Worm (Caenorhabditis elegans) whole organism, L3 larva: ENCODE data around the gene D1005.5.

ENCODE experiments used
- R02D3.7 ChIP-seq: fragments of 150-350 bp; optimal IDR thresholded peaks from 2 replicates; lab custom pipeline; 2014; ENCODE audit warnings: missing biosample characterization, missing genetic modification characterization
- ZK546.5 ChIP-seq: sonication (generic microtip); optimal IDR thresholded peaks from 2 replicates; lab custom pipeline; 2017; ENCODE audit warnings: missing biosample characterization, missing genetic modification characterization
- aly-2 ChIP-seq: fragments of 150-350 bp; optimal IDR thresholded peaks from 2 replicates; lab custom pipeline; 2014; ENCODE audit warnings: missing biosample characterization, missing genetic modification characterization
- ama-1 ChIP-seq: fragments of 150-350 bp; optimal IDR thresholded peaks from 2 replicates; lab custom pipeline; 2018
- ceh-16 ChIP-seq: sonication (generic microtip); optimal IDR thresholded peaks from 2 replicates; lab custom pipeline; 2017; ENCODE audit warnings: missing biosample characterization, missing genetic modification characterization
- ceh-28 ChIP-seq: fragments of 150-350 bp; optimal IDR thresholded peaks from 2 replicates; lab custom pipeline; 2014; ENCODE audit warnings: missing biosample characterization, missing genetic modification reagents, missing genetic modification characterization
- ceh-82 ChIP-seq: fragments of 150-350 bp; optimal IDR thresholded peaks from 2 replicates; lab custom pipeline; 2014; ENCODE audit warnings: missing biosample characterization, missing genetic modification characterization
- daf-12 ChIP-seq: fragments of 150-350 bp; optimal IDR thresholded peaks from 2 replicates; lab custom pipeline; 2014; ENCODE audit warnings: missing biosample characterization, missing genetic modification reagents, missing genetic modification characterization
- egl-27 ChIP-seq: sonication (generic microtip); optimal IDR thresholded peaks from 4 replicates; lab custom pipeline; 2017; ENCODE audit warnings: missing biosample characterization, missing genetic modification reagents, missing genetic modification characterization
- egl-5 ChIP-seq: fragments of 150-350 bp; optimal IDR thresholded peaks from 2 replicates; lab custom pipeline; 2017; ENCODE audit warnings: missing biosample characterization, missing genetic modification reagents, missing genetic modification characterization, inconsistent platforms
- elt-2 ChIP-seq: sonication (generic microtip); optimal IDR thresholded peaks from 2 replicates; lab custom pipeline; 2016; ENCODE audit warnings: missing genetic modification reagents, mild to moderate bottlenecking, missing genetic modification characterization, missing compliant biosample characterization
- elt-3 ChIP-seq, 3 experiments: fragments of 150-350 bp in 1 of 3; sonication (generic microtip) in 2 of 3; optimal IDR thresholded peaks; 2 replicates in 2 of 3; 4 replicates in 1 of 3; lab custom pipeline; 2014 to 2017; ENCODE audit warnings: missing biosample characterization in 3 of 3, missing genetic modification characterization in 3 of 3
- eor-1 ChIP-seq, 2 experiments: fragments of 150-350 bp; optimal IDR thresholded peaks; 2 replicates each; lab custom pipeline; 2014 to 2018; ENCODE audit warnings: missing biosample characterization in 2 of 2, missing genetic modification characterization in 2 of 2
- fkh-10 ChIP-seq: sonication (generic microtip); optimal IDR thresholded peaks from 2 replicates; lab custom pipeline; 2017; ENCODE audit warnings: missing biosample characterization, missing genetic modification reagents, missing genetic modification characterization
- fkh-2 ChIP-seq: fragments of 150-350 bp; optimal IDR thresholded peaks from 2 replicates; lab custom pipeline; 2014; ENCODE audit warnings: missing biosample characterization, missing genetic modification reagents, missing genetic modification characterization
- fos-1 ChIP-seq: fragments of 150-350 bp; optimal IDR thresholded peaks from 2 replicates; lab custom pipeline; 2014; ENCODE audit warnings: missing biosample characterization, missing genetic modification characterization
- hmg-11 ChIP-seq: sonication (generic microtip); optimal IDR thresholded peaks from 2 replicates; lab custom pipeline; 2016; ENCODE audit warnings: missing genetic modification characterization, missing compliant biosample characterization
- jun-1 ChIP-seq: fragments of 150-350 bp; optimal IDR thresholded peaks from 2 replicates; lab custom pipeline; 2014; ENCODE audit warnings: missing biosample characterization, missing genetic modification reagents, missing genetic modification characterization
- lin-15B ChIP-seq: fragments of 150-350 bp; optimal IDR thresholded peaks from 2 replicates; lab custom pipeline; 2014; ENCODE audit warnings: missing biosample characterization, missing genetic modification characterization
- lin-39 ChIP-seq: fragments of 150-350 bp; optimal IDR thresholded peaks from 2 replicates; lab custom pipeline; 2018; ENCODE audit warnings: missing biosample characterization, missing genetic modification reagents, missing genetic modification characterization
- lsy-12 ChIP-seq: sonication (generic microtip); optimal IDR thresholded peaks from 2 replicates; lab custom pipeline; 2016; ENCODE audit warnings: mild to moderate bottlenecking, missing genetic modification characterization, missing compliant biosample characterization
- mdl-1 ChIP-seq: fragments of 150-350 bp; optimal IDR thresholded peaks from 2 replicates; lab custom pipeline; 2014; ENCODE audit warnings: missing biosample characterization, missing genetic modification characterization
- mml-1 ChIP-seq: fragments of 150-350 bp; sonication (generic microtip); optimal IDR thresholded peaks from 3 replicates; lab custom pipeline; 2014; ENCODE audit warnings: missing biosample characterization, missing genetic modification characterization
- nfya-1 ChIP-seq: sonication (generic microtip); optimal IDR thresholded peaks from 2 replicates; lab custom pipeline; 2017; ENCODE audit warnings: missing genetic modification characterization, mild to moderate bottlenecking, missing compliant biosample characterization, antibody characterized with exemption, moderate library complexity; ENCODE audit not compliant: insufficient read depth
- nhr-11 ChIP-seq: fragments of 150-350 bp; optimal IDR thresholded peaks from 2 replicates; lab custom pipeline; 2014; ENCODE audit warnings: missing biosample characterization, missing genetic modification characterization
- nhr-12 ChIP-seq: fragments of 150-350 bp; optimal IDR thresholded peaks from 2 replicates; lab custom pipeline; 2014; ENCODE audit warnings: missing biosample characterization, missing genetic modification characterization
- nhr-23 ChIP-seq: fragments of 150-350 bp; optimal IDR thresholded peaks from 2 replicates; lab custom pipeline; 2014; ENCODE audit warnings: missing biosample characterization, missing genetic modification reagents, missing genetic modification characterization
- nhr-25 ChIP-seq: sonication (generic microtip); optimal IDR thresholded peaks from 2 replicates; lab custom pipeline; 2017; ENCODE audit warnings: missing biosample characterization, missing genetic modification characterization
- nhr-28 ChIP-seq: fragments of 150-350 bp; optimal IDR thresholded peaks from 2 replicates; lab custom pipeline; 2014; ENCODE audit warnings: missing biosample characterization, missing genetic modification characterization
- nhr-43 ChIP-seq: sonication (generic microtip); optimal IDR thresholded peaks from 2 replicates; lab custom pipeline; 2016; ENCODE audit warnings: mild to moderate bottlenecking, missing genetic modification characterization, missing compliant biosample characterization; ENCODE audit not compliant: poor library complexity, severe bottlenecking
- nhr-67 ChIP-seq: fragments of 150-350 bp; optimal IDR thresholded peaks from 2 replicates; lab custom pipeline; 2014; ENCODE audit warnings: missing biosample characterization, missing genetic modification characterization
- nhr-76 ChIP-seq: fragments of 150-350 bp; sonication (generic microtip); optimal IDR thresholded peaks from 5 replicates; lab custom pipeline; 2014; ENCODE audit warnings: missing biosample characterization, missing genetic modification characterization
- nhr-77 ChIP-seq: fragments of 150-350 bp; optimal IDR thresholded peaks from 2 replicates; lab custom pipeline; 2014; ENCODE audit warnings: missing biosample characterization, missing genetic modification characterization
- pha-4 ChIP-seq: fragments of 150-350 bp; optimal IDR thresholded peaks from 2 replicates; lab custom pipeline; 2014; ENCODE audit warnings: missing biosample characterization, missing genetic modification reagents, missing genetic modification characterization
- pqm-1 ChIP-seq: fragments of 150-350 bp; optimal IDR thresholded peaks from 2 replicates; lab custom pipeline; 2017; ENCODE audit warnings: missing biosample characterization, missing genetic modification characterization, inconsistent platforms
- sea-2 ChIP-seq: fragments of 150-350 bp; sonication (generic microtip); optimal IDR thresholded peaks from 4 replicates; lab custom pipeline; 2014; ENCODE audit warnings: missing biosample characterization, missing genetic modification reagents, missing genetic modification characterization
- skn-1 ChIP-seq: fragments of 150-350 bp; optimal IDR thresholded peaks from 2 replicates; lab custom pipeline; 2014; ENCODE audit warnings: missing biosample characterization, missing genetic modification characterization
- snpc-4 ChIP-seq: fragments of 150-350 bp; optimal IDR thresholded peaks from 2 replicates; lab custom pipeline; 2014; ENCODE audit warnings: missing biosample characterization, missing genetic modification characterization
- tbx-2 ChIP-seq: sonication (generic microtip); optimal IDR thresholded peaks from 2 replicates; lab custom pipeline; 2016; ENCODE audit warnings: mild to moderate bottlenecking, missing genetic modification characterization, missing compliant biosample characterization
- unc-39 ChIP-seq: sonication (generic microtip); optimal IDR thresholded peaks from 4 replicates; lab custom pipeline; 2017; ENCODE audit warnings: missing biosample characterization, missing genetic modification characterization
- unc-62 ChIP-seq: fragments of 150-350 bp; sonication (generic microtip); optimal IDR thresholded peaks from 4 replicates; lab custom pipeline; 2014; ENCODE audit warnings: missing biosample characterization, missing genetic modification reagents, missing genetic modification characterization
- ztf-11 ChIP-seq: fragments of 150-350 bp; optimal IDR thresholded peaks from 2 replicates; lab custom pipeline; 2014; ENCODE audit warnings: missing biosample characterization, missing genetic modification characterization
- ztf-4 ChIP-seq: fragments of 150-350 bp; optimal IDR thresholded peaks from 2 replicates; lab custom pipeline; 2014; ENCODE audit warnings: missing biosample characterization, missing genetic modification characterization

The D1005.5 gene

ce11 chrX:1478569-1478968 lies 5.8 kb upstream of the D1005.5 start:
- TF ChIP-seq fkh-10, result peak; percentile 49
- TF ChIP-seq nfya-1, result peak; percentile 14
- TF ChIP-seq pha-4 (tag; lab: Kevin White, UChicago), result no peak
- TF ChIP-seq, all 47 proteins: peak for 2

ce11 chrX:1477932-1478331 lies 5.2 kb upstream of the D1005.5 start:
- TF ChIP-seq fkh-2 (tag; lab: Kevin White, UChicago) (no peak), nhr-23 (tag; lab: Kevin White, UChicago) (peak; percentile 58), nhr-43 (peak; percentile 65), ceh-28 (tag; lab: Kevin White, UChicago) (peak; percentile 7), elt-3 (tag; optimal IDR thresholded peaks at IDR 0.05; lab: Kevin White, UChicago) (peak; percentile 80 to 97 (median 91)), lin-15B (tag; lab: Kevin White, UChicago) (no peak), egl-5 (no peak), jun-1 (peak; percentile 74), hmg-11 (tag; lab: Kevin White, UChicago) (no peak), fos-1 (no peak), lsy-12 (tag; lab: Kevin White, UChicago) (no peak), nhr-28 (tag; lab: Kevin White, UChicago) (no peak), nfya-1 (peak; percentile 10), nhr-76 (tag; lab: Kevin White, UChicago) (no peak), elt-2 (tag; lab: Kevin White, UChicago) (peak; percentile 96), nhr-12 (tag; lab: Kevin White, UChicago) (no peak), egl-27 (tag; lab: Kevin White, UChicago) (peak; percentile 26), unc-39 (tag; lab: Kevin White, UChicago) (no peak), R02D3.7 (tag; lab: Kevin White, UChicago) (peak; percentile 31), tbx-2 (tag; lab: Kevin White, UChicago) (no peak), ama-1 (lab: Kevin White, UChicago) (no peak), pqm-1 (tag; lab: Kevin White, UChicago) (peak; percentile 92), daf-12 (tag; lab: Kevin White, UChicago) (no peak), aly-2 (tag; lab: Kevin White, UChicago) (no peak), mdl-1 (tag; lab: Kevin White, UChicago) (peak; percentile 7), eor-1 (tag; optimal IDR thresholded peaks at IDR 0.05; lab: Kevin White, UChicago) (no peak), nhr-77 (tag; lab: Kevin White, UChicago) (no peak), nhr-25 (tag; lab: Kevin White, UChicago) (no peak), skn-1 (tag; lab: Kevin White, UChicago) (no peak), nhr-11 (tag; lab: Kevin White, UChicago) (no peak), ztf-11 (tag; lab: Kevin White, UChicago) (no peak), snpc-4 (tag; lab: Kevin White, UChicago) (no peak), fkh-10 (no peak), unc-62 (GFP tag; lab: Kevin White, UChicago) (no peak), ztf-4 (tag; lab: Kevin White, UChicago) (no peak), ceh-16 (tag; lab: Kevin White, UChicago) (no peak), lin-39 (no peak), ceh-82 (tag; lab: Kevin White, UChicago) (no peak)

- TF ChIP-seq tbx-2 (tag; lab: Kevin White, UChicago) (no peak), nhr-43 (no peak), nhr-76 (tag; lab: Kevin White, UChicago) (no peak), pqm-1 (tag; lab: Kevin White, UChicago) (no peak), ZK546.5 (tag; lab: Kevin White, UChicago) (no peak), sea-2 (GFP tag; lab: Kevin White, UChicago) (no peak), mml-1 (tag; lab: Kevin White, UChicago) (no peak), nhr-12 (tag; lab: Kevin White, UChicago) (no peak), nhr-11 (tag; lab: Kevin White, UChicago) (no peak), lsy-12 (tag; lab: Kevin White, UChicago) (no peak), egl-5 (no peak), ztf-11 (tag; lab: Kevin White, UChicago) (no peak), nhr-67 (tag; lab: Kevin White, UChicago) (no peak), daf-12 (tag; lab: Kevin White, UChicago) (no peak), elt-2 (tag; lab: Kevin White, UChicago) (no peak), R02D3.7 (tag; lab: Kevin White, UChicago) (no peak)
These were observed 3.2 kb upstream of the D1005.5 start for ce11 chrX:1476005-1476404.
